Worm (Caenorhabditis elegans) whole organism, L2 larva: ENCODE measurements around the gene B0310.1.

Source experiments
- C34F6.9 ChIP-seq: fragments of 150-350 bp; optimal IDR thresholded peaks from 2 replicates; lab custom pipeline; 2014; ENCODE audit warnings: missing biosample characterization, missing genetic modification characterization
- F13H6.1 ChIP-seq: sonication (generic microtip); optimal IDR thresholded peaks from 2 replicates; lab custom pipeline; 2016; ENCODE audit warnings: missing genetic modification characterization, missing compliant biosample characterization
- R02D3.7 ChIP-seq: fragments of 150-350 bp; optimal IDR thresholded peaks from 2 replicates; lab custom pipeline; 2014; ENCODE audit warnings: missing biosample characterization, missing genetic modification characterization
- Y55F3AM.14 ChIP-seq: fragments of 200-800 bp; sonication (Bioruptor generic); optimal IDR thresholded peaks from 2 replicates; lab custom pipeline; 2018; ENCODE audit warnings: mild to moderate bottlenecking, missing genetic modification characterization, missing compliant biosample characterization
- alr-1 ChIP-seq: fragments of 150-350 bp; optimal IDR thresholded peaks from 2 replicates; lab custom pipeline; 2014; ENCODE audit warnings: missing biosample characterization, missing genetic modification characterization
- ama-1 ChIP-seq: fragments of 150-350 bp; optimal IDR thresholded peaks from 2 replicates; lab custom pipeline; 2018; ENCODE audit warnings: inconsistent platforms
- blmp-1 ChIP-seq: sonication (generic microtip); optimal IDR thresholded peaks from 2 replicates; lab custom pipeline; 2017; ENCODE audit warnings: missing genetic modification characterization, mild to moderate bottlenecking, missing compliant biosample characterization, antibody characterized with exemption, moderate library complexity; ENCODE audit not compliant: insufficient read depth
- ceh-16 ChIP-seq: fragments of 150-350 bp; optimal IDR thresholded peaks from 2 replicates; lab custom pipeline; 2014; ENCODE audit warnings: missing biosample characterization, missing genetic modification characterization
- ceh-82 ChIP-seq: fragments of 150-350 bp; optimal IDR thresholded peaks from 2 replicates; lab custom pipeline; 2014; ENCODE audit warnings: missing biosample characterization, missing genetic modification characterization
- crh-2 ChIP-seq: sonication (generic microtip); optimal IDR thresholded peaks from 2 replicates; lab custom pipeline; 2017; ENCODE audit warnings: missing biosample characterization, missing genetic modification characterization
- egl-27 ChIP-seq: sonication (generic microtip); optimal IDR thresholded peaks from 3 replicates; lab custom pipeline; 2017; ENCODE audit warnings: missing biosample characterization, missing genetic modification reagents, missing genetic modification characterization
- elt-1 ChIP-seq: fragments of 150-350 bp; optimal IDR thresholded peaks from 2 replicates; lab custom pipeline; 2014; ENCODE audit warnings: missing biosample characterization, missing genetic modification characterization
- fos-1 ChIP-seq: fragments of 150-350 bp; optimal IDR thresholded peaks from 2 replicates; lab custom pipeline; 2014; ENCODE audit warnings: missing biosample characterization, missing genetic modification characterization
- gmeb-1 ChIP-seq: fragments of 150-350 bp; optimal IDR thresholded peaks from 2 replicates; lab custom pipeline; 2014; ENCODE audit warnings: missing biosample characterization, missing genetic modification characterization
- lin-13 ChIP-seq: fragments of 150-350 bp; optimal IDR thresholded peaks from 2 replicates; lab custom pipeline; 2014; ENCODE audit warnings: missing biosample characterization, missing genetic modification reagents, missing genetic modification characterization
- lin-39 ChIP-seq: fragments of 150-350 bp; optimal IDR thresholded peaks from 2 replicates; lab custom pipeline; 2014; ENCODE audit warnings: missing biosample characterization, missing genetic modification reagents, missing genetic modification characterization
- mab-5 ChIP-seq: fragments of 150-350 bp; optimal IDR thresholded peaks from 2 replicates; lab custom pipeline; 2014; ENCODE audit warnings: missing biosample characterization, missing genetic modification characterization
- mbf-1 ChIP-seq: sonication (generic microtip); optimal IDR thresholded peaks from 2 replicates; lab custom pipeline; 2017; ENCODE audit warnings: missing biosample characterization, missing genetic modification characterization
- mdl-1 ChIP-seq, 2 experiments: fragments of 150-350 bp in 1 of 2; sonication (generic microtip) in 1 of 2; optimal IDR thresholded peaks; 2 replicates each; lab custom pipeline; 2017; ENCODE audit warnings: missing biosample characterization in 2 of 2, missing genetic modification characterization in 2 of 2
- nhr-10 ChIP-seq: sonication (generic microtip); optimal IDR thresholded peaks from 2 replicates; lab custom pipeline; 2017; ENCODE audit warnings: missing biosample characterization, missing genetic modification characterization
- nhr-11 ChIP-seq: fragments of 150-350 bp; optimal IDR thresholded peaks from 2 replicates; lab custom pipeline; 2014; ENCODE audit warnings: missing biosample characterization, missing genetic modification characterization
- nhr-12 ChIP-seq: fragments of 150-350 bp; optimal IDR thresholded peaks from 2 replicates; lab custom pipeline; 2014; ENCODE audit warnings: missing biosample characterization, missing genetic modification characterization
- nhr-129 ChIP-seq: fragments of 150-350 bp; optimal IDR thresholded peaks from 2 replicates; lab custom pipeline; 2014; ENCODE audit warnings: missing biosample characterization, missing genetic modification characterization
- nhr-21 ChIP-seq: fragments of 150-350 bp; optimal IDR thresholded peaks from 2 replicates; lab custom pipeline; 2014; ENCODE audit warnings: missing biosample characterization, missing genetic modification characterization
- nhr-23 ChIP-seq: fragments of 150-350 bp; optimal IDR thresholded peaks from 2 replicates; lab custom pipeline; 2014; ENCODE audit warnings: missing biosample characterization, missing genetic modification reagents, missing genetic modification characterization
- nhr-25 ChIP-seq: fragments of 150-350 bp; sonication (generic microtip); optimal IDR thresholded peaks from 3 replicates; lab custom pipeline; 2014; ENCODE audit warnings: missing biosample characterization, missing genetic modification characterization
- nhr-6 ChIP-seq: fragments of 150-350 bp; optimal IDR thresholded peaks from 2 replicates; lab custom pipeline; 2014; ENCODE audit warnings: missing biosample characterization, missing genetic modification characterization
- sem-4 ChIP-seq: fragments of 150-350 bp; optimal IDR thresholded peaks from 2 replicates; lab custom pipeline; 2014; ENCODE audit warnings: missing biosample characterization, missing genetic modification reagents, missing genetic modification characterization
- sma-3 ChIP-seq: sonication (generic microtip); optimal IDR thresholded peaks from 2 replicates; lab custom pipeline; 2016; ENCODE audit warnings: missing genetic modification reagents, missing genetic modification characterization, missing compliant biosample characterization
- sma-9 ChIP-seq, 2 experiments: fragments of 150-350 bp in 1 of 2; sonication (generic microtip) in 1 of 2; optimal IDR thresholded peaks; 2 replicates each; lab custom pipeline; 2014 to 2016; ENCODE audit warnings: missing genetic modification characterization in 2 of 2, mild to moderate bottlenecking in 1 of 2, missing biosample characterization in 1 of 2, missing compliant biosample characterization in 1 of 2, missing genetic modification reagents in 1 of 2, moderate library complexity in 1 of 2
- snpc-4 ChIP-seq: fragments of 150-350 bp; optimal IDR thresholded peaks from 2 replicates; lab custom pipeline; 2014; ENCODE audit warnings: missing biosample characterization, missing genetic modification characterization
- unc-39 ChIP-seq: fragments of 150-350 bp; optimal IDR thresholded peaks from 2 replicates; lab custom pipeline; 2014; ENCODE audit warnings: missing biosample characterization, missing genetic modification characterization
- unc-55 ChIP-seq: fragments of 150-350 bp; sonication (generic microtip); optimal IDR thresholded peaks from 3 replicates; lab custom pipeline; 2014; ENCODE audit warnings: missing biosample characterization, missing genetic modification reagents, missing genetic modification characterization
- unc-62 ChIP-seq: fragments of 150-350 bp; optimal IDR thresholded peaks from 2 replicates; lab custom pipeline; 2014; ENCODE audit warnings: missing biosample characterization, missing genetic modification reagents, missing genetic modification characterization
- zag-1 ChIP-seq: fragments of 150-350 bp; optimal IDR thresholded peaks from 2 replicates; lab custom pipeline; 2014; ENCODE audit warnings: missing biosample characterization, missing genetic modification characterization
- ztf-1 ChIP-seq: fragments of 200-800 bp; sonication (Bioruptor generic); conservative IDR thresholded peaks from 2 replicates; pipeline ENCODE4 v1.3.6; 2022; ENCODE audit warnings: missing genetic modification characterization, missing compliant biosample characterization
- ztf-4 ChIP-seq: fragments of 150-350 bp; optimal IDR thresholded peaks from 2 replicates; lab custom pipeline; 2014; ENCODE audit warnings: missing biosample characterization, missing genetic modification characterization

B0310.1 gene

DNA sequence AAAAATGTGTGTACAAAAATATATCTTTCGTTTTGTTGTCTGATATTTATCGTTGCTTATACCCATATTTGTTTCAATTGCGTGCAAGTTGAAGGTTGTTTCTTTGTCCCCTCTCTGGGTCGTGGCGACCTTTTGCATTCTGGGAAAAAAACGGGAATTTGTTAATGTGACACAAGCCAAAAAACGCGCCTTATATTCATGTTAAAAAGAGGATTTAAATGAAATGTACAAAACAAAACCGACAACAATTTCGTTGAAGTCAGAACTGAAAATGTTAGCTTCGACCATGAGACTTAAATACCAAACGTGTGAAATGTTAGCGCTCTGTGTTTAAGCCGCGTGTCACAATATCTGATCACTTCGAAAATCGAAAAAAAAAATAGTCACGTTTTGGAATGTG lies 31.5 kb downstream of the B0310.1 start:
- no peak for TF ChIP-seq Y55F3AM.14
- TF ChIP-seq, all 48 proteins: peak for 0

- TF ChIP-seq fos-1 (tag; lab: Kevin White, UChicago): peak; percentile 52
- TF ChIP-seq alr-1 (tag; lab: Kevin White, UChicago): no peak
These were observed 34.6 kb downstream of the B0310.1 start for ce11 chrX:527663-528062.

ce11 chrX:528761-529160 lies 35.7 kb downstream of the B0310.1 start:
- TF ChIP-seq ceh-82 (tag; lab: Kevin White, UChicago): no peak
- TF ChIP-seq F13H6.1 (tag; lab: Kevin White, UChicago): no peak
- TF ChIP-seq crh-2 (tag; lab: Kevin White, UChicago): no peak
- TF ChIP-seq ceh-16: no peak
- TF ChIP-seq mdl-1 (tag; optimal IDR thresholded peaks at IDR 0.05; lab: Kevin White, UChicago): no peak
- TF ChIP-seq unc-39 (tag; lab: Kevin White, UChicago): no peak
- TF ChIP-seq alr-1 (tag; lab: Kevin White, UChicago): no peak
- TF ChIP-seq nhr-6 (tag; lab: Kevin White, UChicago): no peak
- no peak for TF ChIP-seq sma-3
- TF ChIP-seq sem-4 (tag; lab: Kevin White, UChicago): no peak
- TF ChIP-seq ama-1: no peak
- TF ChIP-seq nhr-25 (tag; lab: Kevin White, UChicago): no peak
- TF ChIP-seq, all 48 proteins: peak for 0

ce11 chrX:529386-529785 lies 36.4 kb downstream of the B0310.1 start:
- TF ChIP-seq elt-1 (tag; lab: Kevin White, UChicago): no peak
- no peak for TF ChIP-seq Y55F3AM.14
- TF ChIP-seq F13H6.1 (tag; lab: Kevin White, UChicago): no peak
- no peak for TF ChIP-seq nhr-129
- TF ChIP-seq ceh-82 (tag; lab: Kevin White, UChicago): no peak
- no peak for TF ChIP-seq snpc-4
- no peak for TF ChIP-seq nhr-23 (tag; lab: Kevin White, UChicago)
- no peak for TF ChIP-seq nhr-10 (tag; lab: Kevin White, UChicago)
- no peak for TF ChIP-seq zag-1 (tag; lab: Kevin White, UChicago)
- TF ChIP-seq gmeb-1 (tag; lab: Kevin White, UChicago): no peak
- TF ChIP-seq nhr-12 (tag; lab: Kevin White, UChicago): no peak
- TF ChIP-seq blmp-1 (tag; lab: Kevin White, UChicago): no peak
- TF ChIP-seq mdl-1 (tag; optimal IDR thresholded peaks at IDR 0.05; lab: Kevin White, UChicago): no peak
- TF ChIP-seq mbf-1 (tag; lab: Kevin White, UChicago): no peak

ce11 chrX:530011-530410 lies 37.0 kb downstream of the B0310.1 start, which contains the start of gene ugt-46:
TSS of gene ugt-46 (minus strand) at chrX:530289.
- TF ChIP-seq nhr-6 (tag; lab: Kevin White, UChicago) (no peak), R02D3.7 (tag; lab: Kevin White, UChicago) (no peak), crh-2 (tag; lab: Kevin White, UChicago) (peak; percentile 63), snpc-4 (no peak), sma-9 (GFP tag; optimal IDR thresholded peaks at IDR 0.05; lab: Kevin White, UChicago) (peak; percentile 46), sma-9 (tag; optimal IDR thresholded peaks at IDR 0.05; lab: Kevin White, UChicago) (no peak), unc-55 (GFP tag; lab: Kevin White, UChicago) (no peak), mdl-1 (tag; optimal IDR thresholded peaks at IDR 0.05; lab: Kevin White, UChicago) (no peak), fos-1 (tag; lab: Kevin White, UChicago) (peak; percentile 94), gmeb-1 (tag; lab: Kevin White, UChicago) (no peak)

DNA sequence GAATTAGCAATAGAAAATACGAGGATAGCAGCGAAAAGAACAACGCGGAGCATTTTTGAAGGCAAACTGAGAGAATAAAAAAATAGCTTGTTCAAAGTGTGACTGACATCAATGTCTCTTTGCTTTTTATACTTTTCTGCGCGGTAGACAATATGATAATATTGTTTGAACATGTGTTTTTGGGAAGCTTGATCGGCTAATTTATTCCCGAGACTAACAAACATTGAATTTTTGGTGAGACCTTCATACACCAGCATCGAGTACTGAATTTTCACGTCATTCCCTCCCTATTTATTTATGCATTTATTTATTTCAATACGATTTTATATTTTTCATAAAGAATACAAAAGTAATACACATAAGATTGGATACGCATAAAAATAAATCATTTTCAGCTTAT lies 37.9 kb downstream of the B0310.1 start, which contains the start of gene B0310.6:
TSS of gene B0310.6 (minus strand) at position 101 of the 400 bp plus-strand sequence.
- TF ChIP-seq blmp-1 (tag; lab: Kevin White, UChicago): no peak
- no peak for TF ChIP-seq nhr-11 (tag; lab: Kevin White, UChicago)

- TF ChIP-seq mbf-1 (tag; lab: Kevin White, UChicago) (no peak), sma-3 (peak; percentile 81), ceh-82 (tag; lab: Kevin White, UChicago) (no peak), unc-39 (tag; lab: Kevin White, UChicago) (no peak), crh-2 (tag; lab: Kevin White, UChicago) (peak; percentile 97), mdl-1 (tag; optimal IDR thresholded peaks at IDR 0.05; lab: Kevin White, UChicago) (peak; percentile 78 to 87), sem-4 (tag; lab: Kevin White, UChicago) (peak; percentile 92), unc-62 (GFP tag; lab: Kevin White, UChicago) (peak; percentile 50), snpc-4 (peak; percentile 3), nhr-6 (tag; lab: Kevin White, UChicago) (peak; percentile 86), zag-1 (tag; lab: Kevin White, UChicago) (peak; percentile 88), lin-13 (peak; percentile 71), C34F6.9 (tag; lab: Kevin White, UChicago) (peak; percentile 88), mab-5 (tag; lab: Kevin White, UChicago) (peak; percentile 79), lin-39 (tag; lab: Kevin White, UChicago) (no peak), F13H6.1 (tag; lab: Kevin White, UChicago) (peak; percentile 88), ztf-4 (tag; lab: Kevin White, UChicago) (peak; percentile 14), nhr-11 (tag; lab: Kevin White, UChicago) (no peak), fos-1 (tag; lab: Kevin White, UChicago) (peak; percentile 93), egl-27 (tag; lab: Kevin White, UChicago) (peak; percentile 93), nhr-21 (tag; lab: Kevin White, UChicago) (peak; percentile 94), nhr-12 (tag; lab: Kevin White, UChicago) (no peak), ztf-1 (GFP tag; lab: Robert Waterston, UW) (no peak), sma-9 (GFP tag; optimal IDR thresholded peaks at IDR 0.05; lab: Kevin White, UChicago) (peak; percentile 100), sma-9 (tag; optimal IDR thresholded peaks at IDR 0.05; lab: Kevin White, UChicago) (peak; percentile 83)
These were observed 42.7 kb downstream of the B0310.1 start, which contains the start of gene F28C10.3 for ce11 chrX:535728-536127. TSS of gene F28C10.3 (minus strand) at chrX:535828.
